Fruit fly (Drosophila melanogaster) whole organism, embryonic: Measurements from ENCODE around the gene CG43675.

Source experiments
- Atf-2 ChIP-seq: fragments of 200-800 bp; sonication (Bioruptor generic); optimal IDR thresholded peaks from 2 replicates; lab custom pipeline; 2016; ENCODE audit warnings: missing biosample characterization, missing genetic modification characterization
- Bdp1 ChIP-seq: fragments of 200-800 bp; sonication (Bioruptor generic); optimal IDR thresholded peaks from 3 replicates; lab custom pipeline; 2016; ENCODE audit warnings: missing biosample characterization, missing genetic modification characterization
- CG10565 ChIP-seq: fragments of 200-800 bp; sonication (Bioruptor generic); optimal IDR thresholded peaks from 3 replicates; lab custom pipeline; 2016; ENCODE audit warnings: missing biosample characterization, mild to moderate bottlenecking, missing genetic modification characterization
- CG10979 ChIP-seq: fragments of 200-800 bp; sonication (Bioruptor generic); optimal IDR thresholded peaks from 2 replicates; lab custom pipeline; 2018; ENCODE audit warnings: missing biosample characterization, mild to moderate bottlenecking, missing genetic modification characterization, moderate library complexity
- CG13894 ChIP-seq: fragments of 200-800 bp; sonication (Bioruptor generic); optimal IDR thresholded peaks from 3 replicates; lab custom pipeline; 2018; ENCODE audit warnings: missing biosample characterization, mild to moderate bottlenecking, missing genetic modification characterization, moderate library complexity
- CG14667 ChIP-seq: fragments of 200-800 bp; sonication (Bioruptor generic); IDR thresholded peaks from 2 replicates; pipeline ENCODE4 v1.3.6; 2022; ENCODE audit warnings: missing biosample characterization, missing genetic modification characterization
- CG1792 ChIP-seq: fragments of 200-800 bp; sonication (Bioruptor generic); optimal IDR thresholded peaks from 2 replicates; lab custom pipeline; 2016; ENCODE audit warnings: missing biosample characterization, missing genetic modification characterization
- CG1832 ChIP-seq: fragments of 200-800 bp; sonication (Bioruptor generic); optimal IDR thresholded peaks from 2 replicates; lab custom pipeline; 2017; ENCODE audit warnings: missing biosample characterization, mild to moderate bottlenecking, missing genetic modification characterization, inconsistent platforms
- CG18476 ChIP-seq: fragments of 200-800 bp; sonication (Bioruptor generic); optimal IDR thresholded peaks from 2 replicates; lab custom pipeline; 2016; ENCODE audit warnings: missing biosample characterization, mild to moderate bottlenecking, missing genetic modification characterization
- CG18764 ChIP-seq: fragments of 200-800 bp; sonication (Bioruptor generic); optimal IDR thresholded peaks from 3 replicates; lab custom pipeline; 2016; ENCODE audit warnings: missing biosample characterization, missing genetic modification characterization
- CG3847 ChIP-seq: fragments of 200-800 bp; sonication (Bioruptor generic); IDR thresholded peaks from 2 replicates; pipeline ENCODE4 v1.3.6; 2022; ENCODE audit warnings: missing biosample characterization, missing genetic modification characterization
- CG3995 ChIP-seq: fragments of 200-800 bp; sonication (Bioruptor generic); optimal IDR thresholded peaks from 3 replicates; lab custom pipeline; 2016; ENCODE audit warnings: missing biosample characterization, missing genetic modification characterization
- CG5180 ChIP-seq: fragments of 200-800 bp; sonication (Bioruptor generic); optimal IDR thresholded peaks from 3 replicates; lab custom pipeline; 2017; ENCODE audit warnings: missing biosample characterization, missing genetic modification characterization, mild to moderate bottlenecking, moderate library complexity, missing genetic modification reagents
- CG5245 ChIP-seq: fragments of 200-800 bp; sonication (Bioruptor generic); optimal IDR thresholded peaks from 3 replicates; lab custom pipeline; 2016; ENCODE audit warnings: missing biosample characterization, missing genetic modification characterization
- CG6272 ChIP-seq: fragments of 200-800 bp; sonication (Bioruptor generic); IDR thresholded peaks from 2 replicates; pipeline ENCODE4 v1.3.6; 2022; ENCODE audit warnings: missing biosample characterization, missing genetic modification characterization
- CG6791 ChIP-seq: fragments of 200-800 bp; sonication (Bioruptor generic); IDR thresholded peaks from 3 replicates; pipeline ENCODE4 v1.3.6; 2022; ENCODE audit warnings: missing biosample characterization, missing genetic modification characterization; ENCODE audit not compliant: partially characterized antibody
- CG7786 ChIP-seq: fragments of 200-800 bp; sonication (Bioruptor generic); optimal IDR thresholded peaks from 2 replicates; lab custom pipeline; 2016; ENCODE audit warnings: missing biosample characterization, missing genetic modification characterization
- CG7839 ChIP-seq: fragments of 200-800 bp; sonication (Bioruptor generic); optimal IDR thresholded peaks from 3 replicates; lab custom pipeline; 2018; ENCODE audit warnings: missing biosample characterization, mild to moderate bottlenecking, missing genetic modification characterization, moderate library complexity
- CG9876 ChIP-seq: fragments of 200-800 bp; sonication (Bioruptor generic); optimal IDR thresholded peaks from 2 replicates; lab custom pipeline; 2016; ENCODE audit warnings: missing biosample characterization, missing genetic modification characterization
- D19B ChIP-seq: fragments of 200-800 bp; sonication (Bioruptor generic); optimal IDR thresholded peaks from 2 replicates; lab custom pipeline; 2017; ENCODE audit warnings: missing biosample characterization, mild to moderate bottlenecking, missing genetic modification characterization
- E2f2 ChIP-seq: fragments of 200-800 bp; sonication (Bioruptor generic); IDR thresholded peaks from 2 replicates; pipeline ENCODE4 v1.3.6; 2022; ENCODE audit warnings: missing biosample characterization, missing genetic modification characterization
- Ets65A ChIP-seq: fragments of 200-800 bp; sonication (Bioruptor generic); peaks from one replicate; lab custom pipeline; 2016; ENCODE audit warnings: missing biosample characterization, missing genetic modification characterization
- Hey ChIP-seq: fragments of 200-800 bp; sonication (Bioruptor generic); optimal IDR thresholded peaks from 3 replicates; lab custom pipeline; 2018; ENCODE audit warnings: missing biosample characterization, mild to moderate bottlenecking, missing genetic modification characterization
- Nf-YC ChIP-seq: fragments of 200-800 bp; optimal IDR thresholded peaks from 3 replicates; lab custom pipeline; 2019; ENCODE audit warnings: missing biosample characterization, mild to moderate bottlenecking, missing genetic modification characterization, moderate library complexity
- Oli ChIP-seq: fragments of 200-800 bp; sonication (Bioruptor generic); optimal IDR thresholded peaks from 2 replicates; lab custom pipeline; 2018; ENCODE audit warnings: missing biosample characterization, mild to moderate bottlenecking, missing genetic modification characterization, moderate library complexity
- Scr ChIP-seq: fragments of 200-800 bp; sonication (Bioruptor generic); IDR thresholded peaks from 2 replicates; pipeline ENCODE4 v1.3.6; 2022; ENCODE audit warnings: missing biosample characterization, missing genetic modification characterization; ENCODE audit not compliant: partially characterized antibody
- Sry-β ChIP-seq: fragments of 200-800 bp; sonication (Bioruptor generic); optimal IDR thresholded peaks from 2 replicates; lab custom pipeline; 2018; ENCODE audit warnings: missing biosample characterization, mild to moderate bottlenecking, missing genetic modification characterization, moderate library complexity
- ap ChIP-seq: fragments of 200-800 bp; sonication (Bioruptor generic); IDR thresholded peaks from 2 replicates; pipeline ENCODE4 v1.3.6; 2022; ENCODE audit warnings: missing biosample characterization, missing genetic modification characterization
- bsh ChIP-seq, 2 experiments: fragments of 200-800 bp; sonication (Bioruptor generic); optimal IDR thresholded peaks; 2 replicates each; lab custom pipeline; 2017 to 2018; ENCODE audit warnings: mild to moderate bottlenecking in 2 of 2, missing biosample characterization in 2 of 2, missing genetic modification characterization in 2 of 2, moderate library complexity in 1 of 2
- exex ChIP-seq: fragments of 200-800 bp; sonication (Bioruptor generic); optimal IDR thresholded peaks from 4 replicates; lab custom pipeline; 2018; ENCODE audit warnings: missing biosample characterization, mild to moderate bottlenecking, missing genetic modification characterization, moderate library complexity
- fd3F ChIP-seq: fragments of 200-800 bp; sonication (Bioruptor generic); optimal IDR thresholded peaks from 2 replicates; lab custom pipeline; 2018; ENCODE audit warnings: missing biosample characterization, mild to moderate bottlenecking, missing genetic modification characterization, moderate library complexity
- fd96Cb ChIP-seq: fragments of 200-800 bp; sonication (Bioruptor generic); optimal IDR thresholded peaks from 2 replicates; lab custom pipeline; 2018; ENCODE audit warnings: missing biosample characterization, mild to moderate bottlenecking, missing genetic modification characterization, moderate library complexity
- gcm2 ChIP-seq: fragments of 200-800 bp; sonication (Bioruptor generic); optimal IDR thresholded peaks from 2 replicates; lab custom pipeline; 2016; ENCODE audit warnings: missing biosample characterization, missing genetic modification characterization
- ind ChIP-seq: fragments of 200-800 bp; sonication (Bioruptor generic); optimal IDR thresholded peaks from 3 replicates; lab custom pipeline; 2016; ENCODE audit warnings: missing biosample characterization, missing genetic modification characterization
- jumu ChIP-seq: fragments of 200-800 bp; sonication (Bioruptor generic); optimal IDR thresholded peaks from 3 replicates; lab custom pipeline; 2016; ENCODE audit warnings: missing biosample characterization, missing genetic modification characterization
- oc ChIP-seq: fragments of 200-800 bp; sonication (Bioruptor generic); optimal IDR thresholded peaks from 2 replicates; lab custom pipeline; 2018; ENCODE audit warnings: missing biosample characterization, mild to moderate bottlenecking, missing genetic modification characterization, moderate library complexity
- peb ChIP-seq: fragments of 200-800 bp; sonication (Bioruptor generic); IDR thresholded peaks from 2 replicates; pipeline ENCODE4 v1.3.6; 2022; ENCODE audit warnings: missing biosample characterization, missing genetic modification characterization
- pho ChIP-seq: fragments of 200-800 bp; sonication (Bioruptor generic); optimal IDR thresholded peaks from 2 replicates; lab custom pipeline; 2016; ENCODE audit warnings: missing biosample characterization, missing genetic modification characterization
- pzg ChIP-seq: fragments of 200-800 bp; sonication (Bioruptor generic); optimal IDR thresholded peaks from 3 replicates; lab custom pipeline; 2018; ENCODE audit warnings: missing biosample characterization, mild to moderate bottlenecking, missing genetic modification characterization, moderate library complexity
- sc ChIP-seq, 3 experiments: fragments of >200 bp in 2 of 3; fragments of 200-800 bp in 1 of 3; sonication (Bioruptor generic) in 1 of 3; optimal IDR thresholded peaks; 2 replicates in 2 of 3; 3 replicates in 1 of 3; lab custom pipeline; 2017; ENCODE audit warnings: mild to moderate bottlenecking in 1 of 3, missing biosample characterization in 1 of 3, missing genetic modification characterization in 1 of 3, missing genetic modification reagents in 1 of 3
- shn ChIP-seq: fragments of 200-800 bp; sonication (Bioruptor generic); optimal IDR thresholded peaks from 3 replicates; lab custom pipeline; 2016; ENCODE audit warnings: missing biosample characterization, missing genetic modification characterization
- sug ChIP-seq: fragments of 200-800 bp; optimal IDR thresholded peaks from 2 replicates; lab custom pipeline; 2019; ENCODE audit warnings: missing biosample characterization, mild to moderate bottlenecking, missing genetic modification characterization, moderate library complexity
- trem ChIP-seq: fragments of 200-800 bp; optimal IDR thresholded peaks from 3 replicates; lab custom pipeline; 2019; ENCODE audit warnings: missing biosample characterization, mild to moderate bottlenecking, missing genetic modification characterization, moderate library complexity
- zfh1 ChIP-seq: fragments of 200-800 bp; sonication (Bioruptor generic); IDR thresholded peaks from 3 replicates; pipeline ENCODE4 v1.3.6; 2022; ENCODE audit warnings: missing biosample characterization, missing genetic modification characterization

CG43675 gene

dm6 chr3R:9350561-9351379 lies 4.5 kb upstream of the CG43675 start (continued):
- TF ChIP-seq D19B (GFP tag; lab: Kevin White, UChicago) (peak; percentile 44), CG6791 (GFP tag; lab: Robert Waterston, UW) (0 out of 3 replicates have a peak, but pooled peaks have one; percentile 21), oc (tag; lab: Kevin White, UChicago) (peak; percentile 47)

- TF ChIP-seq CG14667 (GFP tag; lab: Robert Waterston, UW) (no peak), bsh (GFP tag; optimal IDR thresholded peaks at IDR 0.05; lab: Kevin White, UChicago) (peak in 1 of 2 experiments; percentile 40), gcm2 (peak; percentile 33), CG5180 (GFP tag; lab: Kevin White, UChicago) (peak; percentile 23), CG3995 (peak; percentile 19), ind (GFP tag; lab: Kevin White, UChicago) (peak; percentile 64), pzg (GFP tag; lab: Kevin White, UChicago) (peak; percentile 3), CG1792 (GFP tag; lab: Kevin White, UChicago) (peak; percentile 49), CG5245 (GFP tag; lab: Kevin White, UChicago) (peak; percentile 4), Bdp1 (peak; percentile 43), fd96Cb (tag; lab: Kevin White, UChicago) (peak; percentile 43), CG10565 (GFP tag; lab: Kevin White, UChicago) (no peak), pho (GFP tag; lab: Kevin White, UChicago) (peak; percentile 82), CG9876 (GFP tag; lab: Kevin White, UChicago) (peak; percentile 24), Atf-2 (GFP tag; lab: Kevin White, UChicago) (peak; percentile 56), peb (GFP tag; lab: Robert Waterston, UW) (no peak), CG10979 (tag; lab: Kevin White, UChicago) (peak; percentile 14), Ets65A (GFP tag; lab: Kevin White, UChicago) (peak; percentile 78), sc (optimal IDR thresholded peaks at IDR 0.05; lab: Kevin White, UChicago) (no peak), sc (GFP tag; optimal IDR thresholded peaks at IDR 0.05; lab: Kevin White, UChicago) (peak; percentile 8), Hey (peak; percentile 52), ap (GFP tag; lab: Robert Waterston, UW) (no peak), CG1832 (GFP tag; lab: Kevin White, UChicago) (no peak), E2f2 (GFP tag; lab: Robert Waterston, UW) (no peak), CG18764 (GFP tag; lab: Kevin White, UChicago) (peak; percentile 30), CG3847 (GFP tag; lab: Robert Waterston, UW) (no peak), CG18476 (GFP tag; lab: Kevin White, UChicago) (peak; percentile 54), Oli (tag; lab: Kevin White, UChicago) (peak; percentile 46), shn (GFP tag; lab: Kevin White, UChicago) (peak; percentile 43), Sry-β (GFP tag; lab: Kevin White, UChicago) (no peak), zfh1 (GFP tag; lab: Robert Waterston, UW) (no peak), exex (tag; lab: Kevin White, UChicago) (peak; percentile 63), sug (peak; percentile 70), CG7786 (GFP tag; lab: Kevin White, UChicago) (peak; percentile 59), trem (tag; lab: Kevin White, UChicago) (no peak), jumu (peak; percentile 44), CG7839 (peak; percentile 74), Nf-YC (tag; lab: Kevin White, UChicago) (peak; percentile 16), CG13894 (tag; lab: Kevin White, UChicago) (peak; percentile 85), fd3F (GFP tag; lab: Kevin White, UChicago) (peak; percentile 65), Scr (GFP tag; lab: Robert Waterston, UW) (no peak), CG6272 (GFP tag; lab: Robert Waterston, UW) (no peak)
These were observed 3.6 kb upstream of the CG43675 start for dm6 chr3R:9351415-9352379.
